Fruit fly (Drosophila melanogaster): ENCODE data around the gene Wbp2.
A peak's percentile ranks its signal among the peaks of the same experiment; 100 is the strongest.

Wbp2 gene

dm6 chr3L:12849867-12850301 lies at the start of gene Wbp2, which contains the start of gene CG10948:
Gene Wbp2, plus strand, starts transcription at chr3L:12850165.
Gene CG10948, minus strand, starts transcription at chr3L:12850117.
- TF ChIP-seq sage (GFP tag; optimal IDR thresholded peaks at IDR 0.05) (peak; percentile 57), Rel (GFP tag; optimal IDR thresholded peaks at IDR 0.05) (no peak), Rel (tag; optimal IDR thresholded peaks at IDR 0.05) (peak; percentile 95), Hnf4 (GFP tag; optimal IDR thresholded peaks at IDR 0.05) (peak; percentile 64), jim (GFP tag; optimal IDR thresholded peaks at IDR 0.05) (no peak), ey (GFP tag; optimal IDR thresholded peaks at IDR 0.05) (no peak), fru (GFP tag; optimal IDR thresholded peaks at IDR 0.05) (no peak), tai (GFP tag; optimal IDR thresholded peaks at IDR 0.05) (no peak), Dif (GFP tag; optimal IDR thresholded peaks at IDR 0.05; ENCODE audit: partially characterized antibody) (no peak), CrebA (GFP tag; optimal IDR thresholded peaks at IDR 0.05; ENCODE audit: borderline replicate concordance) (peak; percentile 73), CG9705 (GFP tag; optimal IDR thresholded peaks at IDR 0.05) (peak; percentile 20), lola (GFP tag; optimal IDR thresholded peaks at IDR 0.05) (no peak), foxo (GFP tag; optimal IDR thresholded peaks at IDR 0.05) (peak in 1 of 2 experiments; percentile 36), Myc (optimal IDR thresholded peaks at IDR 0.05) (no peak), CG32264 (GFP tag; optimal IDR thresholded peaks at IDR 0.05) (peak; percentile 3), dmrt93B (GFP tag; optimal IDR thresholded peaks at IDR 0.05) (no peak), usp (GFP tag; optimal IDR thresholded peaks at IDR 0.05) (no peak), Vsx2 (GFP tag; optimal IDR thresholded peaks at IDR 0.05; ENCODE audit: partially characterized antibody) (peak; percentile 48), brk (GFP tag; optimal IDR thresholded peaks at IDR 0.05) (no peak), psq (GFP tag; optimal IDR thresholded peaks at IDR 0.05) (peak; percentile 90), dsf (GFP tag; optimal IDR thresholded peaks at IDR 0.05; ENCODE audit: borderline replicate concordance) (peak; percentile 22), sv (GFP tag; optimal IDR thresholded peaks at IDR 0.05) (no peak), GATAd (GFP tag; optimal IDR thresholded peaks at IDR 0.05) (no peak), Jra (GFP tag; optimal IDR thresholded peaks at IDR 0.05) (peak; percentile 89), rgr (GFP tag; optimal IDR thresholded peaks at IDR 0.05) (no peak)

dm6 chr3L:12800167-12800566 lies 49.8 kb upstream of the Wbp2 start:
- TF ChIP-seq GATAd (GFP tag; optimal IDR thresholded peaks at IDR 0.05): no peak
- no peak for TF ChIP-seq dmrt93B (GFP tag; optimal IDR thresholded peaks at IDR 0.05)
- no peak for TF ChIP-seq Dfd (GFP tag; optimal IDR thresholded peaks at IDR 0.05)
- no peak for TF ChIP-seq HLH106 (tag; optimal IDR thresholded peaks at IDR 0.05)
- TF ChIP-seq Vsx2 (GFP tag; optimal IDR thresholded peaks at IDR 0.05; ENCODE audit: partially characterized antibody): peak; percentile 60

- TF ChIP-seq Dif (GFP tag; optimal IDR thresholded peaks at IDR 0.05; ENCODE audit: partially characterized antibody) (no peak), foxo (GFP tag; optimal IDR thresholded peaks at IDR 0.05) (no peak), brk (GFP tag; optimal IDR thresholded peaks at IDR 0.05) (no peak), Mio (GFP tag; optimal IDR thresholded peaks at IDR 0.05) (no peak), rgr (GFP tag; optimal IDR thresholded peaks at IDR 0.05) (peak; percentile 39), tai (GFP tag; optimal IDR thresholded peaks at IDR 0.05) (no peak), Dfd (GFP tag; optimal IDR thresholded peaks at IDR 0.05) (no peak), dl (GFP tag; optimal IDR thresholded peaks at IDR 0.05; ENCODE audit: insufficient read depth in 1 of 2, partially characterized antibody in 2 of 2) (no peak), lola (GFP tag; optimal IDR thresholded peaks at IDR 0.05) (no peak), usp (GFP tag; optimal IDR thresholded peaks at IDR 0.05) (no peak), woc (GFP tag; optimal IDR thresholded peaks at IDR 0.05) (peak; percentile 20), GATAd (GFP tag; optimal IDR thresholded peaks at IDR 0.05) (no peak), Vsx2 (GFP tag; optimal IDR thresholded peaks at IDR 0.05; ENCODE audit: partially characterized antibody) (no peak), N (GFP tag; optimal IDR thresholded peaks at IDR 0.05) (no peak), br (GFP tag; optimal IDR thresholded peaks at IDR 0.05) (no peak), Myc (optimal IDR thresholded peaks at IDR 0.05) (no peak), fru (GFP tag; optimal IDR thresholded peaks at IDR 0.05) (peak; percentile 5), psq (GFP tag; optimal IDR thresholded peaks at IDR 0.05) (no peak), dmrt93B (GFP tag; optimal IDR thresholded peaks at IDR 0.05) (no peak), pan (optimal IDR thresholded peaks at IDR 0.05) (no peak), jim (GFP tag; optimal IDR thresholded peaks at IDR 0.05) (no peak), CG32264 (GFP tag; optimal IDR thresholded peaks at IDR 0.05) (no peak), CG9705 (GFP tag; optimal IDR thresholded peaks at IDR 0.05) (no peak), Hnf4 (GFP tag; optimal IDR thresholded peaks at IDR 0.05) (no peak), Hr78 (GFP tag; optimal IDR thresholded peaks at IDR 0.05) (no peak), HLH106 (tag; optimal IDR thresholded peaks at IDR 0.05) (no peak), h (GFP tag; optimal IDR thresholded peaks at IDR 0.05) (peak; percentile 26), sv (GFP tag; optimal IDR thresholded peaks at IDR 0.05) (no peak), Jra (GFP tag; optimal IDR thresholded peaks at IDR 0.05) (no peak), OdsH (GFP tag; optimal IDR thresholded peaks at IDR 0.05) (peak; percentile 11), dsf (GFP tag; optimal IDR thresholded peaks at IDR 0.05; ENCODE audit: borderline replicate concordance) (no peak), Hr83 (GFP tag; optimal IDR thresholded peaks at IDR 0.05; ENCODE audit: poor library complexity, severe bottlenecking) (peak; percentile 23), Abd-B (GFP tag; optimal IDR thresholded peaks at IDR 0.05) (no peak), Sp1 (GFP tag; optimal IDR thresholded peaks at IDR 0.05) (peak; percentile 2), sage (GFP tag; optimal IDR thresholded peaks at IDR 0.05) (no peak), ey (GFP tag; optimal IDR thresholded peaks at IDR 0.05) (no peak), Rel (GFP tag; optimal IDR thresholded peaks at IDR 0.05) (no peak), Rel (tag; optimal IDR thresholded peaks at IDR 0.05) (peak; percentile 37), CrebA (GFP tag; optimal IDR thresholded peaks at IDR 0.05; ENCODE audit: borderline replicate concordance) (no peak)
These were observed 47.5 kb upstream of the Wbp2 start for dm6 chr3L:12802443-12802865.

All from whole organism, wandering third instar larva.